Worm (Caenorhabditis elegans) whole organism, L2 larva: ENCODE data around the gene R151.2.

Source experiments
- C34F6.9 ChIP-seq: fragments of 150-350 bp; optimal IDR thresholded peaks from 2 replicates; lab custom pipeline; 2014; ENCODE audit warnings: missing biosample characterization, missing genetic modification characterization
- F13H6.1 ChIP-seq: sonication (generic microtip); optimal IDR thresholded peaks from 2 replicates; lab custom pipeline; 2016; ENCODE audit warnings: missing genetic modification characterization, missing compliant biosample characterization
- R02D3.7 ChIP-seq: fragments of 150-350 bp; optimal IDR thresholded peaks from 2 replicates; lab custom pipeline; 2014; ENCODE audit warnings: missing biosample characterization, missing genetic modification characterization
- Y55F3AM.14 ChIP-seq: fragments of 200-800 bp; sonication (Bioruptor generic); optimal IDR thresholded peaks from 2 replicates; lab custom pipeline; 2018; ENCODE audit warnings: mild to moderate bottlenecking, missing genetic modification characterization, missing compliant biosample characterization
- ZK546.5 ChIP-seq: sonication (generic microtip); optimal IDR thresholded peaks from 2 replicates; lab custom pipeline; 2017; ENCODE audit warnings: missing biosample characterization, missing genetic modification characterization
- ama-1 ChIP-seq: fragments of 150-350 bp; optimal IDR thresholded peaks from 2 replicates; lab custom pipeline; 2018; ENCODE audit warnings: inconsistent platforms
- blmp-1 ChIP-seq: sonication (generic microtip); optimal IDR thresholded peaks from 2 replicates; lab custom pipeline; 2017; ENCODE audit warnings: missing genetic modification characterization, mild to moderate bottlenecking, missing compliant biosample characterization, antibody characterized with exemption, moderate library complexity; ENCODE audit not compliant: insufficient read depth
- ceh-16 ChIP-seq: fragments of 150-350 bp; optimal IDR thresholded peaks from 2 replicates; lab custom pipeline; 2014; ENCODE audit warnings: missing biosample characterization, missing genetic modification characterization
- ceh-82 ChIP-seq: fragments of 150-350 bp; optimal IDR thresholded peaks from 2 replicates; lab custom pipeline; 2014; ENCODE audit warnings: missing biosample characterization, missing genetic modification characterization
- crh-2 ChIP-seq: sonication (generic microtip); optimal IDR thresholded peaks from 2 replicates; lab custom pipeline; 2017; ENCODE audit warnings: missing biosample characterization, missing genetic modification characterization
- dmd-4 ChIP-seq: sonication (generic microtip); optimal IDR thresholded peaks from 2 replicates; lab custom pipeline; 2017; ENCODE audit warnings: missing biosample characterization, missing genetic modification characterization
- egl-27 ChIP-seq: sonication (generic microtip); optimal IDR thresholded peaks from 3 replicates; lab custom pipeline; 2017; ENCODE audit warnings: missing biosample characterization, missing genetic modification reagents, missing genetic modification characterization
- elt-1 ChIP-seq: fragments of 150-350 bp; optimal IDR thresholded peaks from 2 replicates; lab custom pipeline; 2014; ENCODE audit warnings: missing biosample characterization, missing genetic modification characterization
- elt-3 ChIP-seq: sonication (generic microtip); optimal IDR thresholded peaks from 2 replicates; lab custom pipeline; 2017; ENCODE audit warnings: missing biosample characterization, missing genetic modification characterization
- fos-1 ChIP-seq: fragments of 150-350 bp; optimal IDR thresholded peaks from 2 replicates; lab custom pipeline; 2014; ENCODE audit warnings: missing biosample characterization, missing genetic modification characterization
- gmeb-1 ChIP-seq: fragments of 150-350 bp; optimal IDR thresholded peaks from 2 replicates; lab custom pipeline; 2014; ENCODE audit warnings: missing biosample characterization, missing genetic modification characterization
- lin-11 ChIP-seq: fragments of 150-350 bp; sonication (generic microtip); optimal IDR thresholded peaks from 2 replicates; lab custom pipeline; 2014; ENCODE audit warnings: missing biosample characterization, missing genetic modification characterization, inconsistent platforms, mixed read lengths
- lin-13 ChIP-seq: fragments of 150-350 bp; optimal IDR thresholded peaks from 2 replicates; lab custom pipeline; 2014; ENCODE audit warnings: missing biosample characterization, missing genetic modification reagents, missing genetic modification characterization
- lin-39 ChIP-seq: fragments of 150-350 bp; optimal IDR thresholded peaks from 2 replicates; lab custom pipeline; 2014; ENCODE audit warnings: missing biosample characterization, missing genetic modification reagents, missing genetic modification characterization
- lsy-2 ChIP-seq, 2 experiments: fragments of 150-350 bp in 1 of 2; sonication (generic microtip) in 1 of 2; optimal IDR thresholded peaks; 2 replicates each; lab custom pipeline; 2014 to 2017; ENCODE audit warnings: missing biosample characterization in 2 of 2, missing genetic modification characterization in 2 of 2
- mab-5 ChIP-seq: fragments of 150-350 bp; optimal IDR thresholded peaks from 2 replicates; lab custom pipeline; 2014; ENCODE audit warnings: missing biosample characterization, missing genetic modification characterization
- mdl-1 ChIP-seq, 2 experiments: fragments of 150-350 bp in 1 of 2; sonication (generic microtip) in 1 of 2; optimal IDR thresholded peaks; 2 replicates each; lab custom pipeline; 2017; ENCODE audit warnings: missing biosample characterization in 2 of 2, missing genetic modification characterization in 2 of 2
- nhr-10 ChIP-seq: sonication (generic microtip); optimal IDR thresholded peaks from 2 replicates; lab custom pipeline; 2017; ENCODE audit warnings: missing biosample characterization, missing genetic modification characterization
- nhr-11 ChIP-seq: fragments of 150-350 bp; optimal IDR thresholded peaks from 2 replicates; lab custom pipeline; 2014; ENCODE audit warnings: missing biosample characterization, missing genetic modification characterization
- nhr-12 ChIP-seq: fragments of 150-350 bp; optimal IDR thresholded peaks from 2 replicates; lab custom pipeline; 2014; ENCODE audit warnings: missing biosample characterization, missing genetic modification characterization
- nhr-129 ChIP-seq: fragments of 150-350 bp; optimal IDR thresholded peaks from 2 replicates; lab custom pipeline; 2014; ENCODE audit warnings: missing biosample characterization, missing genetic modification characterization
- nhr-21 ChIP-seq: fragments of 150-350 bp; optimal IDR thresholded peaks from 2 replicates; lab custom pipeline; 2014; ENCODE audit warnings: missing biosample characterization, missing genetic modification characterization
- nhr-23 ChIP-seq: fragments of 150-350 bp; optimal IDR thresholded peaks from 2 replicates; lab custom pipeline; 2014; ENCODE audit warnings: missing biosample characterization, missing genetic modification reagents, missing genetic modification characterization
- nhr-237 ChIP-seq: fragments of 150-350 bp; optimal IDR thresholded peaks from 2 replicates; lab custom pipeline; 2014; ENCODE audit warnings: missing biosample characterization, missing genetic modification characterization
- nhr-25 ChIP-seq: fragments of 150-350 bp; sonication (generic microtip); optimal IDR thresholded peaks from 3 replicates; lab custom pipeline; 2014; ENCODE audit warnings: missing biosample characterization, missing genetic modification characterization
- nhr-6 ChIP-seq: fragments of 150-350 bp; optimal IDR thresholded peaks from 2 replicates; lab custom pipeline; 2014; ENCODE audit warnings: missing biosample characterization, missing genetic modification characterization
- nhr-77 ChIP-seq: fragments of 150-350 bp; optimal IDR thresholded peaks from 2 replicates; lab custom pipeline; 2014; ENCODE audit warnings: missing biosample characterization, missing genetic modification characterization
- peb-1 ChIP-seq: fragments of 150-350 bp; optimal IDR thresholded peaks from 2 replicates; lab custom pipeline; 2014; ENCODE audit warnings: missing biosample characterization, missing genetic modification characterization
- sem-4 ChIP-seq: fragments of 150-350 bp; optimal IDR thresholded peaks from 2 replicates; lab custom pipeline; 2014; ENCODE audit warnings: missing biosample characterization, missing genetic modification reagents, missing genetic modification characterization
- skn-1 ChIP-seq: sonication (generic microtip); optimal IDR thresholded peaks from 2 replicates; lab custom pipeline; 2017; ENCODE audit warnings: missing biosample characterization, missing genetic modification characterization
- sma-3 ChIP-seq: sonication (generic microtip); optimal IDR thresholded peaks from 2 replicates; lab custom pipeline; 2016; ENCODE audit warnings: missing genetic modification reagents, missing genetic modification characterization, missing compliant biosample characterization
- snpc-4 ChIP-seq: fragments of 150-350 bp; optimal IDR thresholded peaks from 2 replicates; lab custom pipeline; 2014; ENCODE audit warnings: missing biosample characterization, missing genetic modification characterization
- unc-39 ChIP-seq: fragments of 150-350 bp; optimal IDR thresholded peaks from 2 replicates; lab custom pipeline; 2014; ENCODE audit warnings: missing biosample characterization, missing genetic modification characterization
- unc-55 ChIP-seq: fragments of 150-350 bp; sonication (generic microtip); optimal IDR thresholded peaks from 3 replicates; lab custom pipeline; 2014; ENCODE audit warnings: missing biosample characterization, missing genetic modification reagents, missing genetic modification characterization
- unc-62 ChIP-seq: fragments of 150-350 bp; optimal IDR thresholded peaks from 2 replicates; lab custom pipeline; 2014; ENCODE audit warnings: missing biosample characterization, missing genetic modification reagents, missing genetic modification characterization
- zag-1 ChIP-seq: fragments of 150-350 bp; optimal IDR thresholded peaks from 2 replicates; lab custom pipeline; 2014; ENCODE audit warnings: missing biosample characterization, missing genetic modification characterization
- ztf-1 ChIP-seq: fragments of 200-800 bp; sonication (Bioruptor generic); conservative IDR thresholded peaks from 2 replicates; pipeline ENCODE4 v1.3.6; 2022; ENCODE audit warnings: missing genetic modification characterization, missing compliant biosample characterization
- ztf-11 ChIP-seq: sonication (generic microtip); optimal IDR thresholded peaks from 2 replicates; lab custom pipeline; 2017; ENCODE audit warnings: missing biosample characterization, missing genetic modification characterization
- ztf-4 ChIP-seq: fragments of 150-350 bp; optimal IDR thresholded peaks from 2 replicates; lab custom pipeline; 2014; ENCODE audit warnings: missing biosample characterization, missing genetic modification characterization

The R151.2 gene

DNA sequence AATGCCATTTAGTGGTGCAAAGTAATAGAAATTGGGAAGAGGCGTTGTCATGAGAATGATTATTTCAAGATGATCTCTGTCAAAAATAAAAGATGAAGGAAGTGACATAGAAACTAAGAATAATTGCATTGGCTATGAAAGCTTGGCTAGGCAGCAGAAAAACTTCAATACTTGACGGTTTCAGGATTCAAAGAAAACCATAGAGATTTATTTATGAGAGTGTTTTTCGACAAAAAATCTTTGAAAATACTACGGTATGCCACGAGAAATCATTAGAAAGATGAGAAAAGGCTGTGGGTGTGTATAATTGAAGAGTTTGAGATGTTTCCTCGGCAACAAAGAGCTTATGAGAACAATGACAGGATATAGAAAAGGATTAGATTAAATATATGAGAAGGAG is 24.3 kb upstream of the R151.2 start, which contains the start of gene F37C12.14:
TSS of gene F37C12.14 (minus strand) at position 101 of the 400 bp plus-strand sequence.
- TF ChIP-seq sma-3 (GFP tag; lab: Kevin White, UChicago) (no peak), nhr-11 (tag; lab: Kevin White, UChicago) (no peak), nhr-6 (no peak), unc-62 (no peak), mab-5 (no peak), nhr-10 (tag; lab: Kevin White, UChicago) (no peak), skn-1 (tag; lab: Kevin White, UChicago) (no peak), gmeb-1 (tag; lab: Kevin White, UChicago) (no peak), nhr-25 (no peak), elt-3 (tag; lab: Kevin White, UChicago) (no peak), ztf-4 (tag; lab: Kevin White, UChicago) (no peak), blmp-1 (tag; lab: Kevin White, UChicago) (no peak), egl-27 (no peak), dmd-4 (tag; lab: Kevin White, UChicago) (no peak), ceh-82 (tag; lab: Kevin White, UChicago) (no peak), nhr-12 (tag; lab: Kevin White, UChicago) (no peak), peb-1 (tag; lab: Kevin White, UChicago) (no peak), ceh-16 (tag; lab: Kevin White, UChicago) (no peak), lsy-2 (tag; optimal IDR thresholded peaks at IDR 0.05; lab: Kevin White, UChicago) (no peak), nhr-77 (tag; lab: Kevin White, UChicago) (no peak)

DNA sequence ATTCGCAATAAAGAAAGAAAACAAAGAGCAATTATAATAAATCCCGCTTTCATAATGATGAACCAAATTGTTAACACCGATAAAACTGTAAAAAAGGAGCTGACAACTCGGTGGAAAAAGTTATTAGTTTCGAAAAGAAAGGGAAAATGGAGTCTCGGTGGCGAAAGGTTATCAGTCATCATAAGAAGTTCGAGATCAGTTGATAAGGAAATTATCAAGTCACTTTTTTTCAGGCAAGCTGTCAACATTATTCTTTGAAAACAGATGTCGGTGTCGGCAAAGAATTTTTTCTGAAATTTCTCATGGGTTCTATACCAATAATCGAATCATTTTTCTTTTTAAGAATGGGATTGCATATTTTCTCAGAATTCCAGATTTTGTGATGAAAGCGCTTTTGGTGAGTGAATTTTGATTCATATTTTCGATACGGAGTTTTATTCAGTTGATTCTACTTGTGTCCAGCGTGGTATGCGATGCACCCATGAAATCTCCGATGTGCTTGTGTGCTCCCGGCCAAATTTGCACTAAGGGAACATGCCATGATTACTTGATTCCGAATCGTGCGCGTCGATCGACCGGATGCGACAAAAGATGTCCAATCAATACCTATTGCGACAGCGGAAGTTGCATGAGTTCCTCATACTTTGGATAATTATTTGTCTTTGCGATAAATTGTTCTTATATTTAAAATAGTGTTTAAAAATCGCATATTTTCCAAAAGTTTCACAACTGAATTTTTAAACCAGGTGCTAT is 21.3 kb upstream of the R151.2 start, which contains the start of the genes F37C12.21 and F37C12.10:
TSS of gene F37C12.21 (plus strand) at position 58 of the 753 bp plus-strand sequence.
TSS of gene F37C12.10 (minus strand) at position 85 of the 753 bp plus-strand sequence.
- TF ChIP-seq ZK546.5 (no peak), gmeb-1 (tag; lab: Kevin White, UChicago) (no peak), nhr-21 (tag; lab: Kevin White, UChicago) (no peak), lin-11 (tag; lab: Kevin White, UChicago) (no peak), nhr-23 (tag; lab: Kevin White, UChicago) (no peak), fos-1 (tag; lab: Kevin White, UChicago) (peak; percentile 59)

DNA sequence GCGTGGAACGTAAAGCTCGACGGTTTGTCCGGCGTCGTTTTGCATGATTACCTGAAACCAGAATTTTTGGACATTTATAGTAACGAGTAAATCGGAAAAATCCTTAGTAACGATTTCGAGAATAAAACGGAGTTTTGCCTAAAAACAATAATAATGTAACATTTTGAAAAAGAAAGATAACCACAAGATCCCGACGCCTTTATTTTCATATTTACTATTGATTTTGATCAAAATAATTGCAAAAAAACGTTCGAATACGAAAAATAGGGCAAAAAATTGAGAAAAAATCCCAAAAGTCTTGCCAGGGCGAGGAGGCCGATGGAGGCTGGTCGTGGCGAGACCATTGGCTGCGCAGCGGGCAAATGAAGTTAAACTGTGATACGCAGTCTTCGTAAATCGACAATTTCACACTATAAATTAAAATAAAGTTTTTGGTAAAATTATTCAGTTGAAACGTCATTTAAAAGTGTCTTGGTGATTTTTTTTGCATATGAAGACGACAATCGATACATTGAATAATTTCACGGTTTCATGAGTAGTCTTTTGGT is 20.1 kb upstream of the R151.2 start, which contains the start of gene rps-21:
TSS of gene rps-21 (minus strand) at position 51 of the 548 bp plus-strand sequence.
- TF ChIP-seq C34F6.9 (tag; lab: Kevin White, UChicago) (peak; percentile 87), R02D3.7 (tag; lab: Kevin White, UChicago) (peak; percentile 85), ztf-1 (no peak), ceh-82 (tag; lab: Kevin White, UChicago) (no peak), fos-1 (tag; lab: Kevin White, UChicago) (peak; percentile 66), zag-1 (tag; lab: Kevin White, UChicago) (peak; percentile 38), unc-39 (no peak), Y55F3AM.14 (GFP tag; lab: Kevin White, UChicago) (no peak), snpc-4 (tag; lab: Kevin White, UChicago) (peak; percentile 59), nhr-23 (tag; lab: Kevin White, UChicago) (no peak), lin-11 (tag; lab: Kevin White, UChicago) (peak; percentile 80), dmd-4 (tag; lab: Kevin White, UChicago) (no peak), ama-1 (lab: Kevin White, UChicago) (no peak), nhr-237 (no peak), nhr-129 (tag; lab: Kevin White, UChicago) (peak; percentile 70), nhr-21 (tag; lab: Kevin White, UChicago) (peak; percentile 57), lin-13 (GFP tag; lab: Kevin White, UChicago) (peak; percentile 91), elt-1 (tag; lab: Kevin White, UChicago) (no peak), ceh-16 (tag; lab: Kevin White, UChicago) (peak; percentile 37), nhr-25 (peak; percentile 79), egl-27 (peak; percentile 73), nhr-77 (tag; lab: Kevin White, UChicago) (peak; percentile 46), F13H6.1 (tag; lab: Kevin White, UChicago) (peak; percentile 58), ztf-11 (tag; lab: Kevin White, UChicago) (no peak), sem-4 (tag; lab: Kevin White, UChicago) (peak; percentile 46), skn-1 (tag; lab: Kevin White, UChicago) (no peak), sma-3 (GFP tag; lab: Kevin White, UChicago) (peak; percentile 84), mab-5 (peak; percentile 46), ztf-4 (tag; lab: Kevin White, UChicago) (no peak), nhr-12 (tag; lab: Kevin White, UChicago) (no peak), gmeb-1 (tag; lab: Kevin White, UChicago) (peak; percentile 82), nhr-6 (peak; percentile 44), peb-1 (tag; lab: Kevin White, UChicago) (no peak), blmp-1 (tag; lab: Kevin White, UChicago) (peak; percentile 43), elt-3 (tag; lab: Kevin White, UChicago) (no peak), ZK546.5 (peak; percentile 74), lin-39 (tag; lab: Kevin White, UChicago) (no peak), nhr-10 (tag; lab: Kevin White, UChicago) (no peak), mdl-1 (tag; optimal IDR thresholded peaks at IDR 0.05; lab: Kevin White, UChicago) (peak in 1 of 2 experiments; percentile 17), nhr-11 (tag; lab: Kevin White, UChicago) (no peak), unc-55 (GFP tag; lab: Kevin White, UChicago) (peak; percentile 94), crh-2 (tag; lab: Kevin White, UChicago) (peak; percentile 79)
